Fruit fly (Drosophila melanogaster) whole organism, embryonic: ENCODE data around the gene CG15882.
A peak's percentile ranks its signal among the peaks of the same experiment; 100 is the strongest.

Experiments
- Abd-B ChIP-seq: fragments of 200-800 bp; sonication (Bioruptor generic); optimal IDR thresholded peaks from 2 replicates; lab custom pipeline; 2018; ENCODE audit warnings: missing biosample characterization, mild to moderate bottlenecking, missing genetic modification characterization, moderate library complexity
- BtbVII ChIP-seq: fragments of 200-800 bp; sonication (Bioruptor generic); optimal IDR thresholded peaks from 3 replicates; lab custom pipeline; 2017; ENCODE audit warnings: missing biosample characterization, mild to moderate bottlenecking, missing genetic modification characterization
- CG10543 ChIP-seq: fragments of 200-800 bp; sonication (Bioruptor generic); optimal IDR thresholded peaks from 3 replicates; lab custom pipeline; 2017; ENCODE audit warnings: missing biosample characterization, mild to moderate bottlenecking, missing genetic modification characterization, moderate library complexity
- CG15601 ChIP-seq: fragments of 200-800 bp; sonication (Bioruptor generic); optimal IDR thresholded peaks from 3 replicates; lab custom pipeline; 2019; ENCODE audit warnings: missing biosample characterization, mild to moderate bottlenecking, missing genetic modification characterization, moderate library complexity
- CG1647 ChIP-seq: fragments of 200-800 bp; sonication (Bioruptor generic); optimal IDR thresholded peaks from 3 replicates; lab custom pipeline; 2016; ENCODE audit warnings: missing biosample characterization, missing genetic modification characterization
- CG16863 ChIP-seq: fragments of 200-800 bp; sonication (Bioruptor generic); optimal IDR thresholded peaks from 3 replicates; lab custom pipeline; 2016; ENCODE audit warnings: missing biosample characterization, missing genetic modification characterization
- CG17612 ChIP-seq: fragments of 200-800 bp; sonication (Bioruptor generic); IDR thresholded peaks from 2 replicates; pipeline ENCODE4 v1.3.6; 2022; ENCODE audit warnings: missing biosample characterization, missing genetic modification characterization
- CG17829 ChIP-seq: fragments of 200-800 bp; optimal IDR thresholded peaks from 2 replicates; lab custom pipeline; 2019; ENCODE audit warnings: missing biosample characterization, mild to moderate bottlenecking, missing genetic modification characterization, moderate library complexity
- CG2712 ChIP-seq: fragments of 200-800 bp; optimal IDR thresholded peaks from 3 replicates; lab custom pipeline; 2019; ENCODE audit warnings: missing biosample characterization, mild to moderate bottlenecking, missing genetic modification characterization, moderate library complexity
- CG30020 ChIP-seq: fragments of 200-800 bp; optimal IDR thresholded peaks from 2 replicates; lab custom pipeline; 2019; ENCODE audit warnings: missing biosample characterization, mild to moderate bottlenecking, missing genetic modification characterization, moderate library complexity
- CG4854 ChIP-seq: fragments of 200-800 bp; sonication (Bioruptor generic); optimal IDR thresholded peaks from 2 replicates; lab custom pipeline; 2016; ENCODE audit warnings: missing biosample characterization, missing genetic modification characterization, inconsistent platforms
- CG6791 ChIP-seq: fragments of 200-800 bp; sonication (Bioruptor generic); IDR thresholded peaks from 3 replicates; pipeline ENCODE4 v1.3.6; 2022; ENCODE audit warnings: missing biosample characterization, missing genetic modification characterization; ENCODE audit not compliant: partially characterized antibody
- CG7372 ChIP-seq: fragments of 200-800 bp; sonication (Bioruptor generic); IDR thresholded peaks from 2 replicates; pipeline ENCODE4 v1.3.6; 2022; ENCODE audit warnings: missing biosample characterization, missing genetic modification characterization
- CG7839 ChIP-seq: fragments of 200-800 bp; sonication (Bioruptor generic); optimal IDR thresholded peaks from 3 replicates; lab custom pipeline; 2018; ENCODE audit warnings: missing biosample characterization, mild to moderate bottlenecking, missing genetic modification characterization, moderate library complexity
- CG8478 ChIP-seq: fragments of >200 bp; optimal IDR thresholded peaks from 2 replicates; lab custom pipeline; 2018
- CG9876 ChIP-seq: fragments of 200-800 bp; sonication (Bioruptor generic); optimal IDR thresholded peaks from 2 replicates; lab custom pipeline; 2016; ENCODE audit warnings: missing biosample characterization, missing genetic modification characterization
- CHES-1-like ChIP-seq: fragments of 200-800 bp; sonication (Bioruptor generic); optimal IDR thresholded peaks from 2 replicates; lab custom pipeline; 2016; ENCODE audit warnings: missing biosample characterization, missing genetic modification characterization
- Dbx ChIP-seq: fragments of 200-800 bp; sonication (Bioruptor generic); IDR thresholded peaks from 3 replicates; pipeline ENCODE4 v1.3.6; 2022; ENCODE audit warnings: missing biosample characterization, missing genetic modification characterization
- Dfd ChIP-seq, 2 experiments: fragments of >200 bp; optimal IDR thresholded peaks; 2 replicates each; lab custom pipeline; 2017; ENCODE audit warnings: missing biosample characterization in 2 of 2, missing genetic modification characterization in 2 of 2
- Gug ChIP-seq: fragments of 200-800 bp; sonication (Bioruptor generic); IDR thresholded peaks from 4 replicates; pipeline ENCODE4 v1.3.6; 2022; ENCODE audit warnings: missing biosample characterization, missing genetic modification characterization
- Lim3 ChIP-seq: fragments of 200-800 bp; sonication (Bioruptor generic); IDR thresholded peaks from 2 replicates; pipeline ENCODE4 v1.3.6; 2022; ENCODE audit warnings: missing biosample characterization, missing genetic modification characterization
- MBD-R2 ChIP-seq: fragments of 200-800 bp; sonication (Bioruptor generic); IDR thresholded peaks from 2 replicates; pipeline ENCODE4 v1.3.6; 2022; ENCODE audit warnings: missing biosample characterization, missing genetic modification characterization
- MTF-1 ChIP-seq: fragments of 200-800 bp; sonication (Bioruptor generic); optimal IDR thresholded peaks from 2 replicates; lab custom pipeline; 2018; ENCODE audit warnings: missing biosample characterization, mild to moderate bottlenecking, missing genetic modification characterization, borderline replicate concordance
- Myb ChIP-seq: fragments of 200-800 bp; sonication (Bioruptor generic); optimal IDR thresholded peaks from 2 replicates; lab custom pipeline; 2016; ENCODE audit warnings: missing biosample characterization, missing genetic modification characterization
- NFAT ChIP-seq: fragments of 200-800 bp; sonication (Bioruptor generic); IDR thresholded peaks from 2 replicates; pipeline ENCODE4 v1.3.6; 2022; ENCODE audit warnings: missing biosample characterization, missing genetic modification characterization
- Nf-YA ChIP-seq: fragments of 200-800 bp; sonication (Bioruptor generic); IDR thresholded peaks from 2 replicates; pipeline ENCODE4 v1.3.6; 2022; ENCODE audit warnings: missing biosample characterization, missing genetic modification characterization
- Ptx1 ChIP-seq: fragments of 200-800 bp; sonication (Bioruptor generic); IDR thresholded peaks from 2 replicates; pipeline ENCODE4 v1.3.6; 2022; ENCODE audit warnings: missing biosample characterization, missing genetic modification characterization
- Sox100B ChIP-seq: fragments of 200-800 bp; sonication (Bioruptor generic); optimal IDR thresholded peaks from 3 replicates; lab custom pipeline; 2018; ENCODE audit warnings: missing biosample characterization, mild to moderate bottlenecking, missing genetic modification characterization
- Sry-β ChIP-seq: fragments of 200-800 bp; sonication (Bioruptor generic); optimal IDR thresholded peaks from 2 replicates; lab custom pipeline; 2018; ENCODE audit warnings: missing biosample characterization, mild to moderate bottlenecking, missing genetic modification characterization, moderate library complexity
- Stat92E ChIP-seq, 3 experiments: fragments of >200 bp in 2 of 3; fragments of 200-800 bp in 1 of 3; sonication (Bioruptor generic) in 1 of 3; optimal IDR thresholded peaks; 2 replicates each; lab custom pipeline; 2017 to 2019; ENCODE audit warnings: missing biosample characterization in 3 of 3, missing genetic modification characterization in 3 of 3, mild to moderate bottlenecking in 1 of 3, moderate library complexity in 1 of 3
- ac ChIP-seq: fragments of 200-800 bp; sonication (Bioruptor generic); optimal IDR thresholded peaks from 3 replicates; lab custom pipeline; 2017; ENCODE audit warnings: missing biosample characterization, mild to moderate bottlenecking, missing genetic modification characterization
- cato ChIP-seq: fragments of 200-800 bp; sonication (Bioruptor generic); optimal IDR thresholded peaks from 2 replicates; lab custom pipeline; 2016; ENCODE audit warnings: missing biosample characterization, missing genetic modification characterization, borderline replicate concordance
- ci ChIP-seq: fragments of 200-800 bp; sonication (Bioruptor generic); IDR thresholded peaks from 3 replicates; pipeline ENCODE4 v1.3.6; 2022; ENCODE audit warnings: missing biosample characterization, missing genetic modification characterization
- crp ChIP-seq, 2 experiments: fragments of 200-800 bp; sonication (Bioruptor generic); optimal IDR thresholded peaks; 2 replicates in 1 of 2; 3 replicates in 1 of 2; lab custom pipeline; 2017; ENCODE audit warnings: missing biosample characterization in 2 of 2, missing genetic modification characterization in 2 of 2, mild to moderate bottlenecking in 1 of 2, moderate library complexity in 1 of 2
- esg ChIP-seq: fragments of 200-800 bp; sonication (Bioruptor generic); conservative IDR thresholded peaks from 2 replicates; pipeline ENCODE4 v1.3.6; 2022; ENCODE audit warnings: missing biosample characterization, missing genetic modification characterization
- eyg ChIP-seq: fragments of 200-800 bp; sonication (Bioruptor generic); optimal IDR thresholded peaks from 3 replicates; lab custom pipeline; 2016; ENCODE audit warnings: missing biosample characterization, missing genetic modification characterization
- fd64A ChIP-seq: fragments of 200-800 bp; sonication (Bioruptor generic); optimal IDR thresholded peaks from 3 replicates; lab custom pipeline; 2018; ENCODE audit warnings: missing biosample characterization, mild to moderate bottlenecking, missing genetic modification characterization
- fd96Cb ChIP-seq: fragments of 200-800 bp; sonication (Bioruptor generic); optimal IDR thresholded peaks from 2 replicates; lab custom pipeline; 2018; ENCODE audit warnings: missing biosample characterization, mild to moderate bottlenecking, missing genetic modification characterization, moderate library complexity
- gce ChIP-seq: fragments of 200-800 bp; sonication (Bioruptor generic); IDR thresholded peaks from 3 replicates; pipeline ENCODE4 v1.3.6; 2022; ENCODE audit warnings: missing biosample characterization, missing genetic modification characterization
- gfzf ChIP-seq: fragments of 200-800 bp; sonication (Bioruptor generic); optimal IDR thresholded peaks from 2 replicates; lab custom pipeline; 2016; ENCODE audit warnings: missing biosample characterization, mild to moderate bottlenecking, missing genetic modification characterization, moderate library complexity
- gro ChIP-seq: fragments of 200-800 bp; sonication (Bioruptor generic); optimal IDR thresholded peaks from 2 replicates; lab custom pipeline; 2016; ENCODE audit warnings: missing biosample characterization, missing genetic modification characterization
- h ChIP-seq: fragments of >200 bp; optimal IDR thresholded peaks from 2 replicates; lab custom pipeline; 2017
- kah ChIP-seq: fragments of 200-800 bp; sonication (Bioruptor generic); optimal IDR thresholded peaks from 2 replicates; lab custom pipeline; 2018; ENCODE audit warnings: missing biosample characterization, mild to moderate bottlenecking, missing genetic modification characterization
- lmd ChIP-seq: fragments of 200-800 bp; sonication (Bioruptor generic); IDR thresholded peaks from 2 replicates; pipeline ENCODE4 v1.3.6; 2022; ENCODE audit warnings: missing biosample characterization, missing genetic modification characterization
- nmo ChIP-seq: fragments of 200-800 bp; sonication (Bioruptor generic); optimal IDR thresholded peaks from 2 replicates; lab custom pipeline; 2018; ENCODE audit warnings: missing biosample characterization, mild to moderate bottlenecking, missing genetic modification characterization, moderate library complexity
- peb ChIP-seq: fragments of 200-800 bp; sonication (Bioruptor generic); IDR thresholded peaks from 2 replicates; pipeline ENCODE4 v1.3.6; 2022; ENCODE audit warnings: missing biosample characterization, missing genetic modification characterization
- ranshi ChIP-seq: fragments of 200-800 bp; sonication (Bioruptor generic); IDR thresholded peaks from 2 replicates; pipeline ENCODE4 v1.3.6; 2022; ENCODE audit warnings: missing biosample characterization, missing genetic modification characterization
- salm ChIP-seq: fragments of 200-800 bp; sonication (Bioruptor generic); optimal IDR thresholded peaks from 2 replicates; lab custom pipeline; 2018; ENCODE audit warnings: missing biosample characterization, mild to moderate bottlenecking, missing genetic modification characterization
- unpg ChIP-seq: fragments of 200-800 bp; sonication (Bioruptor generic); optimal IDR thresholded peaks from 3 replicates; lab custom pipeline; 2018; ENCODE audit warnings: missing biosample characterization, mild to moderate bottlenecking, missing genetic modification characterization, moderate library complexity
- zf30C ChIP-seq: fragments of 200-800 bp; sonication (Bioruptor generic); optimal IDR thresholded peaks from 3 replicates; lab custom pipeline; 2018; ENCODE audit warnings: missing biosample characterization, mild to moderate bottlenecking, missing genetic modification characterization
- zfh2 ChIP-seq: fragments of 200-800 bp; sonication (Bioruptor generic); optimal IDR thresholded peaks from 2 replicates; lab custom pipeline; 2016; ENCODE audit warnings: missing biosample characterization, missing genetic modification characterization

CG15882 gene

DNA sequence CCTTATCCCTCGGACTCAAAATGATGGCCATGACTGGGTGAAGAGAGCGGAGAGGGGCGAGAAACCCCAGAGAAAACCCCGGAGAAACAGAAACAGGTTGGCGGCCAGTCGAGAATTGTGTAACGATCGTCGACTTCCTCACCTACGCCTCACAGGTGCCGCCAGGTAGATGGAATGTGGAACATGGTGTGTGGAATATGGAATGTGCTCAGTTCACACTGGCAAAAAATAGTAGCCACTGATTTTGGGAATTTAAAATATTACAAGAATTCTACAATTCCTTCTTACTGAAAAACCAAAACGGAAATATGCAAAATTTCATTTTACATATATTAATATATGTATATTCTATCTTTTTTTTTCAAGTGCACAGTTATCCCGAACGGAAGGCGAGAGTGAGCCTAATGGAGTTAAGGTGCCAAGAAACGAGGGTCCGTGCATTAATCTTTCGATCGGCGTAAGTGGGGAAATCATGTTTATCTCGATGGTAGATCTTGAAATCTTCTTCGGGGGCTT lies 31.8 kb upstream of the CG15882 start (continued):
- peak; percentile 53 for TF ChIP-seq BtbVII (GFP tag; lab: Kevin White, UChicago)
- TF ChIP-seq CG8478 (lab: Kevin White, UChicago): no peak
- no peak for TF ChIP-seq zfh2
- TF ChIP-seq gce (GFP tag; lab: Robert Waterston, UW): no peak
- peak; percentile 88 for TF ChIP-seq unpg (GFP tag; lab: Kevin White, UChicago)
- 0 out of 2 replicates have a peak, but pooled peaks have one; percentile 14 for TF ChIP-seq Nf-YA
- TF ChIP-seq crp (GFP tag; optimal IDR thresholded peaks at IDR 0.05; lab: Kevin White, UChicago): peak in 1 of 2 experiments; percentile 20
- TF ChIP-seq CG2712 (tag; lab: Kevin White, UChicago): peak; percentile 95
- TF ChIP-seq CG16863 (GFP tag; lab: Kevin White, UChicago): peak; percentile 24
- peak; percentile 34 for TF ChIP-seq CG1647 (GFP tag; lab: Kevin White, UChicago)
- peak; percentile 82 for TF ChIP-seq ranshi (GFP tag; lab: Robert Waterston, UW)
- peak; percentile 12 for TF ChIP-seq Sry-β (GFP tag; lab: Kevin White, UChicago)
- no peak for TF ChIP-seq CG10543 (GFP tag; lab: Kevin White, UChicago)
- peak; percentile 96 for TF ChIP-seq zf30C (GFP tag; lab: Kevin White, UChicago)
- TF ChIP-seq gro: no peak
- no peak for TF ChIP-seq h
- TF ChIP-seq ac (GFP tag; lab: Kevin White, UChicago): peak; percentile 89
- TF ChIP-seq CG4854 (GFP tag; lab: Kevin White, UChicago): peak; percentile 24
- TF ChIP-seq Sox100B (GFP tag; lab: Kevin White, UChicago): peak; percentile 75
- TF ChIP-seq cato (GFP tag; lab: Kevin White, UChicago): peak; percentile 43
- peak; percentile 66 for TF ChIP-seq esg (GFP tag; lab: Robert Waterston, UW)
- peak; percentile 55 for TF ChIP-seq kah (GFP tag; lab: Kevin White, UChicago)
- peak; percentile 85 for TF ChIP-seq CG15601 (tag; lab: Kevin White, UChicago)
- TF ChIP-seq gfzf (GFP tag; lab: Kevin White, UChicago): no peak
- peak; percentile 40; the same call in 2 of the 3 replicates for TF ChIP-seq CG6791
- TF ChIP-seq peb: peak; percentile 68
- no peak for TF ChIP-seq CHES-1-like (GFP tag; lab: Kevin White, UChicago)
- TF ChIP-seq CG17612: peak; percentile 51; the same call in 1 of the 2 replicates
- TF ChIP-seq ci (GFP tag; lab: Robert Waterston, UW): peak; percentile 83
- TF ChIP-seq CG9876 (GFP tag; lab: Kevin White, UChicago): no peak
- peak; percentile 51 for TF ChIP-seq CG30020 (tag; lab: Kevin White, UChicago)
- TF ChIP-seq lmd (GFP tag; lab: Robert Waterston, UW): peak; percentile 83
- TF ChIP-seq MBD-R2 (GFP tag; lab: Robert Waterston, UW): peak; percentile 59; the same call in 1 of the 2 replicates
- TF ChIP-seq fd96Cb (tag; lab: Kevin White, UChicago): peak; percentile 81
- no peak for TF ChIP-seq Dfd (GFP tag; optimal IDR thresholded peaks at IDR 0.05; lab: Kevin White, UChicago)
- TF ChIP-seq Lim3: no peak
- TF ChIP-seq CG17829 (tag; lab: Kevin White, UChicago): peak; percentile 92
- peak; percentile 55 for TF ChIP-seq salm (tag; lab: Kevin White, UChicago)
- TF ChIP-seq fd64A: peak; percentile 41
- TF ChIP-seq NFAT (GFP tag; lab: Robert Waterston, UW): peak; percentile 68
- TF ChIP-seq Myb: no peak
- peak; percentile 89 for TF ChIP-seq CG7839 (tag; lab: Kevin White, UChicago)
- TF ChIP-seq Dbx (GFP tag; lab: Robert Waterston, UW): peak; percentile 85
- peak; percentile 88 for TF ChIP-seq nmo (GFP tag; lab: Kevin White, UChicago)
- peak in 1 of 3 experiments; percentile 85 for TF ChIP-seq Stat92E (GFP tag; optimal IDR thresholded peaks at IDR 0.05; lab: Kevin White, UChicago)
- TF ChIP-seq Abd-B (GFP tag; lab: Kevin White, UChicago): peak; percentile 73
- TF ChIP-seq Ptx1 (GFP tag; lab: Robert Waterston, UW): peak; percentile 77
- TF ChIP-seq eyg: no peak
- peak; percentile 43 for TF ChIP-seq CG7372 (GFP tag; lab: Robert Waterston, UW)
- TF ChIP-seq Gug (GFP tag; lab: Robert Waterston, UW): peak; percentile 63; the same call in 3 of the 4 replicates
- TF ChIP-seq MTF-1 (GFP tag; lab: Kevin White, UChicago): peak; percentile 61
